Worm (Caenorhabditis elegans) whole organism, mixed stage, embryonic: ENCODE results near the gene lip-1.

Source experiments
- ces-1 ChIP-seq: fragments of 150-350 bp; optimal IDR thresholded peaks from 2 replicates; lab custom pipeline; 2014; ENCODE audit warnings: missing biosample characterization, missing genetic modification reagents, missing genetic modification characterization
- elt-1 ChIP-seq: sonication (generic microtip); optimal IDR thresholded peaks from 2 replicates; lab custom pipeline; 2017; ENCODE audit warnings: missing genetic modification characterization, mild to moderate bottlenecking, missing compliant biosample characterization, antibody characterized with exemption, moderate library complexity, borderline replicate concordance; ENCODE audit not compliant: insufficient read depth
- nhr-237 ChIP-seq: fragments of 150-350 bp; optimal IDR thresholded peaks from 2 replicates; lab custom pipeline; 2014; ENCODE audit warnings: missing biosample characterization, missing genetic modification characterization
- snpc-4 ChIP-seq: fragments of 150-350 bp; optimal IDR thresholded peaks from 2 replicates; lab custom pipeline; 2014; ENCODE audit warnings: missing biosample characterization, missing genetic modification characterization

ce11 chrIV:6818369-6818768 is 24.4 kb upstream of the lip-1 start, which contains the start of gene C17H12.8:
- TF ChIP-seq snpc-4 (no peak), ces-1 (GFP tag; lab: Kevin White, UChicago) (no peak), nhr-237 (tag; lab: Kevin White, UChicago) (no peak), elt-1 (tag; lab: Kevin White, UChicago) (no peak)
